Worm (Caenorhabditis elegans) whole organism, L3 larva: ENCODE results near the gene skat-1.

Source experiments
- R02D3.7 ChIP-seq: fragments of 150-350 bp; optimal IDR thresholded peaks from 2 replicates; lab custom pipeline; 2014; ENCODE audit warnings: missing biosample characterization, missing genetic modification characterization
- ZK546.5 ChIP-seq: sonication (generic microtip); optimal IDR thresholded peaks from 2 replicates; lab custom pipeline; 2017; ENCODE audit warnings: missing biosample characterization, missing genetic modification characterization
- aly-2 ChIP-seq: fragments of 150-350 bp; optimal IDR thresholded peaks from 2 replicates; lab custom pipeline; 2014; ENCODE audit warnings: missing biosample characterization, missing genetic modification characterization
- ama-1 ChIP-seq: fragments of 150-350 bp; optimal IDR thresholded peaks from 2 replicates; lab custom pipeline; 2018
- ceh-16 ChIP-seq: sonication (generic microtip); optimal IDR thresholded peaks from 2 replicates; lab custom pipeline; 2017; ENCODE audit warnings: missing biosample characterization, missing genetic modification characterization
- ceh-28 ChIP-seq: fragments of 150-350 bp; optimal IDR thresholded peaks from 2 replicates; lab custom pipeline; 2014; ENCODE audit warnings: missing biosample characterization, missing genetic modification reagents, missing genetic modification characterization
- ceh-82 ChIP-seq: fragments of 150-350 bp; optimal IDR thresholded peaks from 2 replicates; lab custom pipeline; 2014; ENCODE audit warnings: missing biosample characterization, missing genetic modification characterization
- ceh-9 ChIP-seq: sonication (generic microtip); optimal IDR thresholded peaks from 2 replicates; lab custom pipeline; 2018; ENCODE audit warnings: missing biosample characterization, missing genetic modification characterization
- daf-12 ChIP-seq: fragments of 150-350 bp; optimal IDR thresholded peaks from 2 replicates; lab custom pipeline; 2014; ENCODE audit warnings: missing biosample characterization, missing genetic modification reagents, missing genetic modification characterization
- egl-27 ChIP-seq: sonication (generic microtip); optimal IDR thresholded peaks from 4 replicates; lab custom pipeline; 2017; ENCODE audit warnings: missing biosample characterization, missing genetic modification reagents, missing genetic modification characterization
- elt-1 ChIP-seq: fragments of 150-350 bp; optimal IDR thresholded peaks from 2 replicates; lab custom pipeline; 2014; ENCODE audit warnings: missing biosample characterization, missing genetic modification characterization
- elt-3 ChIP-seq, 3 experiments: fragments of 150-350 bp in 1 of 3; sonication (generic microtip) in 2 of 3; optimal IDR thresholded peaks; 2 replicates in 2 of 3; 4 replicates in 1 of 3; lab custom pipeline; 2014 to 2017; ENCODE audit warnings: missing biosample characterization in 3 of 3, missing genetic modification characterization in 3 of 3
- eor-1 ChIP-seq, 2 experiments: fragments of 150-350 bp; optimal IDR thresholded peaks; 2 replicates each; lab custom pipeline; 2014 to 2018; ENCODE audit warnings: missing biosample characterization in 2 of 2, missing genetic modification characterization in 2 of 2
- fkh-10 ChIP-seq: sonication (generic microtip); optimal IDR thresholded peaks from 2 replicates; lab custom pipeline; 2017; ENCODE audit warnings: missing biosample characterization, missing genetic modification reagents, missing genetic modification characterization
- fkh-2 ChIP-seq: fragments of 150-350 bp; optimal IDR thresholded peaks from 2 replicates; lab custom pipeline; 2014; ENCODE audit warnings: missing biosample characterization, missing genetic modification reagents, missing genetic modification characterization
- fos-1 ChIP-seq: fragments of 150-350 bp; optimal IDR thresholded peaks from 2 replicates; lab custom pipeline; 2014; ENCODE audit warnings: missing biosample characterization, missing genetic modification characterization
- jun-1 ChIP-seq: fragments of 150-350 bp; optimal IDR thresholded peaks from 2 replicates; lab custom pipeline; 2014; ENCODE audit warnings: missing biosample characterization, missing genetic modification reagents, missing genetic modification characterization
- lin-15B ChIP-seq: fragments of 150-350 bp; optimal IDR thresholded peaks from 2 replicates; lab custom pipeline; 2014; ENCODE audit warnings: missing biosample characterization, missing genetic modification characterization
- lin-39 ChIP-seq: fragments of 150-350 bp; optimal IDR thresholded peaks from 2 replicates; lab custom pipeline; 2018; ENCODE audit warnings: missing biosample characterization, missing genetic modification reagents, missing genetic modification characterization
- lsy-12 ChIP-seq: sonication (generic microtip); optimal IDR thresholded peaks from 2 replicates; lab custom pipeline; 2016; ENCODE audit warnings: mild to moderate bottlenecking, missing genetic modification characterization, missing compliant biosample characterization
- mml-1 ChIP-seq: fragments of 150-350 bp; sonication (generic microtip); optimal IDR thresholded peaks from 3 replicates; lab custom pipeline; 2014; ENCODE audit warnings: missing biosample characterization, missing genetic modification characterization
- nhr-237 ChIP-seq: fragments of 150-350 bp; optimal IDR thresholded peaks from 2 replicates; lab custom pipeline; 2014; ENCODE audit warnings: missing biosample characterization, missing genetic modification characterization
- nhr-28 ChIP-seq: fragments of 150-350 bp; optimal IDR thresholded peaks from 2 replicates; lab custom pipeline; 2014; ENCODE audit warnings: missing biosample characterization, missing genetic modification characterization
- nhr-43 ChIP-seq: sonication (generic microtip); optimal IDR thresholded peaks from 2 replicates; lab custom pipeline; 2016; ENCODE audit warnings: mild to moderate bottlenecking, missing genetic modification characterization, missing compliant biosample characterization; ENCODE audit not compliant: poor library complexity, severe bottlenecking
- nhr-67 ChIP-seq: fragments of 150-350 bp; optimal IDR thresholded peaks from 2 replicates; lab custom pipeline; 2014; ENCODE audit warnings: missing biosample characterization, missing genetic modification characterization
- nhr-76 ChIP-seq: fragments of 150-350 bp; sonication (generic microtip); optimal IDR thresholded peaks from 5 replicates; lab custom pipeline; 2014; ENCODE audit warnings: missing biosample characterization, missing genetic modification characterization
- nhr-77 ChIP-seq: fragments of 150-350 bp; optimal IDR thresholded peaks from 2 replicates; lab custom pipeline; 2014; ENCODE audit warnings: missing biosample characterization, missing genetic modification characterization
- pha-4 ChIP-seq: fragments of 150-350 bp; optimal IDR thresholded peaks from 2 replicates; lab custom pipeline; 2014; ENCODE audit warnings: missing biosample characterization, missing genetic modification reagents, missing genetic modification characterization
- pqm-1 ChIP-seq: fragments of 150-350 bp; optimal IDR thresholded peaks from 2 replicates; lab custom pipeline; 2017; ENCODE audit warnings: missing biosample characterization, missing genetic modification characterization, inconsistent platforms
- skn-1 ChIP-seq: fragments of 150-350 bp; optimal IDR thresholded peaks from 2 replicates; lab custom pipeline; 2014; ENCODE audit warnings: missing biosample characterization, missing genetic modification characterization
- tbx-2 ChIP-seq: sonication (generic microtip); optimal IDR thresholded peaks from 2 replicates; lab custom pipeline; 2016; ENCODE audit warnings: mild to moderate bottlenecking, missing genetic modification characterization, missing compliant biosample characterization
- unc-39 ChIP-seq: sonication (generic microtip); optimal IDR thresholded peaks from 4 replicates; lab custom pipeline; 2017; ENCODE audit warnings: missing biosample characterization, missing genetic modification characterization
- unc-62 ChIP-seq: fragments of 150-350 bp; sonication (generic microtip); optimal IDR thresholded peaks from 4 replicates; lab custom pipeline; 2014; ENCODE audit warnings: missing biosample characterization, missing genetic modification reagents, missing genetic modification characterization
- zag-1 ChIP-seq: fragments of 150-350 bp; optimal IDR thresholded peaks from 2 replicates; lab custom pipeline; 2014; ENCODE audit warnings: missing biosample characterization, missing genetic modification characterization
- ztf-4 ChIP-seq: fragments of 150-350 bp; optimal IDR thresholded peaks from 2 replicates; lab custom pipeline; 2014; ENCODE audit warnings: missing biosample characterization, missing genetic modification characterization

The skat-1 gene

DNA sequence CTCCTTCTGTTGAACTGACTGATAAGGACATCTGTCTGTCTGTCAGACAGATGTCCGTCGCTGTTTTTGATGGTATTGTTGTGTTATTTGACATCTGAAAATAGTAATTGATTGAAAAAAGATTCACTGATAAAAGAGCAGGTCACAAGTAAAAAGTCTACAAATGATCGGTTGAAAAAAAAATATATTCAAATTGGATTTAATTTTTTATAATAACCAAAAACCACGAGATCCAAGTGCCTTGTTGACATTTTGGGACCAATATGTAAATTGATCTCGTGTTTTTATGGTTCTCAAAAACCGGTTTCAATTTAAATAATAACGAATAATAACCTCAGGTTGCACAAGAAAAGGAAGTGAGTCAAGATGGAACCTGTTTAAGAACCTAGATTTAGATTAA is 30.4 kb upstream of the skat-1 start, which contains the start of gene F59B2.13:
Gene F59B2.13 (minus strand): TSS at position 101 of the 400 bp plus-strand sequence.
- no peak for TF ChIP-seq aly-2 (tag; lab: Kevin White, UChicago)
- no peak for TF ChIP-seq ceh-16 (tag; lab: Kevin White, UChicago)
- TF ChIP-seq lsy-12 (tag; lab: Kevin White, UChicago) = no peak
- TF ChIP-seq ceh-82 (tag; lab: Kevin White, UChicago) = no peak
- no peak for TF ChIP-seq fos-1 (tag; lab: Kevin White, UChicago)
- TF ChIP-seq ama-1 (lab: Kevin White, UChicago) = no peak
- no peak for TF ChIP-seq lin-39 (tag; lab: Kevin White, UChicago)
- TF ChIP-seq nhr-28 (tag; lab: Kevin White, UChicago) = no peak
- TF ChIP-seq pha-4 (tag; lab: Kevin White, UChicago) = no peak
- no peak for TF ChIP-seq mml-1 (tag; lab: Kevin White, UChicago)
- no peak for TF ChIP-seq skn-1 (tag; lab: Kevin White, UChicago)
- no peak for TF ChIP-seq pqm-1 (tag; lab: Kevin White, UChicago)

DNA sequence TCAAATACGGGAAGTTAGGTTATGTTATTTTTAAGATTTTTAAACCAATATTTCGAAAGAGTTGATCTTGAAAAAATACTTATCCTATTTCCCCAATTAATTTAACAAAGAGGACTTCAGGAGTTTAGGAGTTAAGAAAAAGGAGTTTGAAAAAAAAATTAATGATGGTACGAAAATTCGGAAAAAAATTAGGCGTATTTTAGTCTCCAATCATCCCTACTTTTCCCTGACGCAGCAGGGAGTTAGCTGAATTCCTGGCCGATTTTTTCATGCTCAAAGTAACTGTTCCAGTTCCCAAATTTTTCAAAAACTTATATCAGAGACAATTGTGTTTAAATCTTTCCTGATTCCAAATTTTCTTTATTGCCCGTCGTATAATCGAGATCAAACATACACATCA is 27.0 kb upstream of the skat-1 start:
- TF ChIP-seq lin-15B (tag; lab: Kevin White, UChicago) = no peak
- no peak for TF ChIP-seq nhr-67
- no peak for TF ChIP-seq ama-1 (lab: Kevin White, UChicago)
- TF ChIP-seq nhr-76 = no peak
- no peak for TF ChIP-seq ceh-82 (tag; lab: Kevin White, UChicago)
- no peak for TF ChIP-seq nhr-77 (tag; lab: Kevin White, UChicago)
- no peak for TF ChIP-seq zag-1
- TF ChIP-seq daf-12 (tag; lab: Kevin White, UChicago) = no peak
- TF ChIP-seq fkh-10 (GFP tag; lab: Kevin White, UChicago) = no peak
- no peak for TF ChIP-seq elt-3 (tag; optimal IDR thresholded peaks at IDR 0.05; lab: Kevin White, UChicago)
- TF ChIP-seq fkh-2 = no peak
- TF ChIP-seq tbx-2 (tag; lab: Kevin White, UChicago) = no peak
- TF ChIP-seq lsy-12 (tag; lab: Kevin White, UChicago) = no peak
- no peak for TF ChIP-seq mml-1 (tag; lab: Kevin White, UChicago)
- no peak for TF ChIP-seq pqm-1 (tag; lab: Kevin White, UChicago)

DNA sequence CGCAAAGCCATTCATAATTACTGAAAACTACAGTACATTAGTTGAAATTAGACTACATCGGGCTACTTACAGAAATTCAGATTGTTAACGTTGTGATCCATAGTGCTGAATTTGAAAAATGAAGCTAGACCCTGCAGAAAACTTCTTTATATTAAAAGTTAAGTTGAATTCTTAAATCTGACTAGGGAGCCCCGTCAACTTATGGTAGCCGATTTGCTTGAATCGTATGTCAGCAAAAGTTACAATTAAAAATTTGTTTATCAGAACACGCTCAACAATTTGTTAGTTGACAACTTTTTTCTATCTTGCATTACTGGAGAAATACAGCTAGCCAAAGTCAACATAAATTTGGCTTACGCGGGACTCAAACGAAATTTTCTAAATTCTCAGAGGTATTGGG is 25.9 kb upstream of the skat-1 start, which contains the start of gene F59B2.14:
Gene F59B2.14 (minus strand): TSS at position 101 of the 400 bp plus-strand sequence.
- TF ChIP-seq fos-1 (tag; lab: Kevin White, UChicago) = no peak
- no peak for TF ChIP-seq nhr-77 (tag; lab: Kevin White, UChicago)
- TF ChIP-seq mml-1 (tag; lab: Kevin White, UChicago) = no peak
- TF ChIP-seq nhr-237 (tag; lab: Kevin White, UChicago) = no peak

DNA sequence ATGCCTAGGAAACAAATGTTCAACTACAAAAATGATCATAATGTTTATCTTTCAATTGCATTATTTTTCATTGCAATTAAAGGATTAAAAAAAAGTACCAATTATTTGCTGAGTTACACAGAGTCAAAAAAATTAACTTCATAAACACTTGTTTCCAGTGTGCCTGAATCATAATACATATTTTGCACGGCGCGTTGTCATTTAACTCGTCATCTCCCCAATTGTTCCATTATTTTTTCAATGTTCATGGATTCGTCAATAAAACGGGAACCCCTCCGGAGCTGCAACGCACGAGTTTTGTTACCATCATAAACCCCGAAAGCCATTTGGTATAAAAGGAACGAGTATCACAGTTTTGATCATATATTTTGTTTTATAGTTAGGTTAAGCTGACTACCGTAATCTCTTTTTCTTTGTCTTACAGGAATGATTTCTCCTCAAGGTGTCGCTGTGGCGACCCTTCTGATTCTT is 20.6 kb upstream of the skat-1 start, which contains the start of gene F59B2.12:
Gene F59B2.12 (plus strand): TSS at position 421 of the 471 bp plus-strand sequence.
- TF ChIP-seq nhr-28 (tag; lab: Kevin White, UChicago) (no peak), ZK546.5 (no peak), jun-1 (no peak), nhr-67 (no peak), ztf-4 (no peak), fkh-10 (GFP tag; lab: Kevin White, UChicago) (no peak), eor-1 (tag; optimal IDR thresholded peaks at IDR 0.05; lab: Kevin White, UChicago) (no peak), lsy-12 (tag; lab: Kevin White, UChicago) (no peak), pha-4 (tag; lab: Kevin White, UChicago) (no peak), aly-2 (tag; lab: Kevin White, UChicago) (no peak), nhr-43 (tag; lab: Kevin White, UChicago) (no peak), fos-1 (tag; lab: Kevin White, UChicago) (no peak), ceh-28 (no peak), unc-62 (no peak)

DNA sequence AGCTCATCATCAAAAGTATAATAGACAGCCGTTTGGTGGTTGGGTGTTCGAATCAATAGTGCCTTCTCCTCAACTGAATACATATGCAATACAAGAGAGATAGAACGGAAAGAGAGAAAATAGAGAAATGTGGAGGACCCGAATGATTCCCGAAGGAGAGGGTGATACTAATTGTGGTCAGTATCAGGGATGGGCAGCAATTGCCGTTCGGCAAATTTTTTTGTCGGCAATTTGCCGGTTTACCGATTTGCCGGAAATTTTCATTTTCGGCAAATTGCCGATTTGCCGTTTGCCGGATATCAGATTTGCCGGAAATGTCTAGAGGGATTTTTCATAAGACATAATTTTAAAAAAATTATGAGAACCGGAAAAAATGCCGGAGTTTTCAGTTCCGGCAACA is 15.7 kb upstream of the skat-1 start, which contains the start of gene F59B2.9:
Gene F59B2.9 (minus strand): TSS at position 101 of the 400 bp plus-strand sequence.
- no peak for TF ChIP-seq lsy-12 (tag; lab: Kevin White, UChicago)
- TF ChIP-seq elt-1 = no peak
- TF ChIP-seq unc-39 = no peak
- no peak for TF ChIP-seq ceh-9
- no peak for TF ChIP-seq ztf-4
- no peak for TF ChIP-seq fkh-2
- TF ChIP-seq elt-3 (tag; optimal IDR thresholded peaks at IDR 0.05; lab: Kevin White, UChicago) = no peak
- TF ChIP-seq nhr-77 (tag; lab: Kevin White, UChicago) = no peak
- TF ChIP-seq nhr-43 (tag; lab: Kevin White, UChicago) = no peak
- TF ChIP-seq egl-27 (tag; lab: Kevin White, UChicago) = no peak
- TF ChIP-seq nhr-28 (tag; lab: Kevin White, UChicago) = no peak
- TF ChIP-seq ama-1 (lab: Kevin White, UChicago) = no peak
- TF ChIP-seq R02D3.7 = no peak
